Fruit fly (Drosophila melanogaster) whole organism, embryonic: Measurements from ENCODE around the gene Prp3.

ENCODE experiments used
- CG10654 ChIP-seq: fragments of 200-800 bp; sonication (Bioruptor generic); optimal IDR thresholded peaks from 2 replicates; lab custom pipeline; 2016; ENCODE audit warnings: missing biosample characterization, missing genetic modification characterization
- CG14860 ChIP-seq: fragments of 200-800 bp; sonication (Bioruptor generic); IDR thresholded peaks from 3 replicates; pipeline ENCODE4 v1.3.6; 2022; ENCODE audit warnings: missing biosample characterization, missing genetic modification characterization; ENCODE audit not compliant: partially characterized antibody
- CG2199 ChIP-seq: fragments of 200-800 bp; sonication (Bioruptor generic); IDR thresholded peaks from 3 replicates; pipeline ENCODE4 v1.3.6; 2022; ENCODE audit warnings: missing biosample characterization, missing genetic modification characterization
- Ets65A ChIP-seq: fragments of 200-800 bp; sonication (Bioruptor generic); peaks from one replicate; lab custom pipeline; 2016; ENCODE audit warnings: missing biosample characterization, missing genetic modification characterization
- Gsc ChIP-seq: fragments of 200-800 bp; sonication (Bioruptor generic); IDR thresholded peaks from 2 replicates; pipeline ENCODE4 v1.3.6; 2022; ENCODE audit warnings: missing biosample characterization, missing genetic modification characterization
- Hr51 ChIP-seq, 2 experiments: fragments of 200-800 bp; sonication (Bioruptor generic); optimal IDR thresholded peaks; 2 replicates in 1 of 2; 3 replicates in 1 of 2; lab custom pipeline; 2016 to 2018; ENCODE audit warnings: missing biosample characterization in 2 of 2, missing genetic modification characterization in 2 of 2, mild to moderate bottlenecking in 1 of 2, moderate library complexity in 1 of 2
- NC2β ChIP-seq: fragments of 200-800 bp; sonication (Bioruptor generic); optimal IDR thresholded peaks from 2 replicates; lab custom pipeline; 2016; ENCODE audit warnings: missing biosample characterization, missing genetic modification characterization
- Rx ChIP-seq: fragments of 200-800 bp; sonication (Bioruptor generic); IDR thresholded peaks from 2 replicates; pipeline ENCODE4 v1.3.6; 2022; ENCODE audit warnings: missing biosample characterization, missing genetic modification characterization
- dimm ChIP-seq: fragments of 200-800 bp; sonication (Bioruptor generic); IDR thresholded peaks from 2 replicates; pipeline ENCODE4 v1.3.6; 2022; ENCODE audit warnings: missing biosample characterization, missing genetic modification characterization
- gcm2 ChIP-seq: fragments of 200-800 bp; sonication (Bioruptor generic); optimal IDR thresholded peaks from 2 replicates; lab custom pipeline; 2016; ENCODE audit warnings: missing biosample characterization, missing genetic modification characterization
- unpg ChIP-seq: fragments of 200-800 bp; sonication (Bioruptor generic); optimal IDR thresholded peaks from 3 replicates; lab custom pipeline; 2018; ENCODE audit warnings: missing biosample characterization, mild to moderate bottlenecking, missing genetic modification characterization, moderate library complexity
- usp ChIP-seq: fragments of >200 bp; optimal IDR thresholded peaks from 2 replicates; lab custom pipeline; 2017; ENCODE audit warnings: missing biosample characterization, missing genetic modification characterization

dm6 chr3L:19954426-19954825 lies 44.3 kb downstream of the Prp3 start, which contains the start of gene CG42654:
- no peak for TF ChIP-seq CG14860 (GFP tag; lab: Robert Waterston, UW)
- TF ChIP-seq unpg (GFP tag; lab: Kevin White, UChicago) = no peak
- no peak for TF ChIP-seq Ets65A (GFP tag; lab: Kevin White, UChicago)
- TF ChIP-seq Hr51 (GFP tag; optimal IDR thresholded peaks at IDR 0.05; lab: Kevin White, UChicago) = no peak
- TF ChIP-seq Rx (GFP tag; lab: Robert Waterston, UW) = no peak
- TF ChIP-seq dimm (GFP tag; lab: Robert Waterston, UW) = no peak
- no peak for TF ChIP-seq NC2β
- TF ChIP-seq usp (GFP tag; lab: Kevin White, UChicago) = no peak
- no peak for TF ChIP-seq Gsc (GFP tag; lab: Robert Waterston, UW)
- TF ChIP-seq gcm2 (GFP tag; lab: Kevin White, UChicago) = no peak
- TF ChIP-seq CG10654 (GFP tag; lab: Kevin White, UChicago) = no peak
- no peak for TF ChIP-seq CG2199 (GFP tag; lab: Robert Waterston, UW)
